Fruit fly (Drosophila melanogaster): ENCODE measurements around the gene sturkopf.

sturkopf gene

dm6 chr3L:1307005-1307632 lies 6.1 kb downstream of the sturkopf start, which contains the start of the genes Ctr9 and Nt5a (continued):
- TF ChIP-seq CG30020 (tag; optimal IDR thresholded peaks at IDR 0.05) (peak; percentile 74), CG17328 (GFP tag; IDR thresholded peaks at IDR 0.05) (0 out of 2 replicates have a peak, but pooled peaks have one; percentile 6), CG1647 (GFP tag; optimal IDR thresholded peaks at IDR 0.05) (peak; percentile 50), btn (GFP tag; optimal IDR thresholded peaks at IDR 0.05) (no peak), Atf3 (GFP tag; optimal IDR thresholded peaks at IDR 0.05) (peak; percentile 41), pnt (GFP tag; optimal IDR thresholded peaks at IDR 0.05) (no peak), CG4404 (GFP tag; IDR thresholded peaks at IDR 0.05) (no peak), Asciz (GFP tag; optimal IDR thresholded peaks at IDR 0.05) (no peak), zfh1 (GFP tag; IDR thresholded peaks at IDR 0.05) (0 out of 3 replicates have a peak, but pooled peaks have one; percentile 36), Ada2b (GFP tag; IDR thresholded peaks at IDR 0.05) (0 out of 2 replicates have a peak, but pooled peaks have one; percentile 25), sna (GFP tag; IDR thresholded peaks at IDR 0.05; ENCODE audit: partially characterized antibody) (peak; percentile 64; the same call in 1 of the 2 replicates), C15 (GFP tag; IDR thresholded peaks at IDR 0.05) (0 out of 3 replicates have a peak, but pooled peaks have one; percentile 27), Taf1 (GFP tag; IDR thresholded peaks at IDR 0.05) (no peak), gsb (GFP tag; IDR thresholded peaks at IDR 0.05) (no peak), h (optimal IDR thresholded peaks at IDR 0.05) (no peak), tgo (GFP tag; IDR thresholded peaks at IDR 0.05) (no peak), Awh (GFP tag; IDR thresholded peaks at IDR 0.05) (no peak), HLH54F (GFP tag; optimal IDR thresholded peaks at IDR 0.05) (peak; percentile 65), CHES-1-like (GFP tag; optimal IDR thresholded peaks at IDR 0.05) (peak; percentile 56), CG7987 (GFP tag; optimal IDR thresholded peaks at IDR 0.05) (peak; percentile 42), CG32772 (GFP tag; IDR thresholded peaks at IDR 0.05) (no peak), Doc2 (GFP tag; IDR thresholded peaks at IDR 0.05) (no peak), slbo (GFP tag; IDR thresholded peaks at IDR 0.05) (peak; percentile 80), CG15514 (GFP tag; optimal IDR thresholded peaks at IDR 0.05) (peak; percentile 94), en (GFP tag; optimal IDR thresholded peaks at IDR 0.05) (peak; percentile 14), br (optimal IDR thresholded peaks at IDR 0.05) (no peak), YL-1 (GFP tag; optimal IDR thresholded peaks at IDR 0.05) (peak; percentile 91), Hsf (GFP tag; optimal IDR thresholded peaks at IDR 0.05) (peak; percentile 42), B-H1 (GFP tag; IDR thresholded peaks at IDR 0.05) (no peak), Poxn (GFP tag; IDR thresholded peaks at IDR 0.05) (no peak), Dfd (GFP tag; optimal IDR thresholded peaks at IDR 0.05) (no peak), caup (GFP tag; optimal IDR thresholded peaks at IDR 0.05; ENCODE audit: severe bottlenecking) (peak; percentile 63), dimm (GFP tag; IDR thresholded peaks at IDR 0.05) (no peak), Gug (GFP tag; IDR thresholded peaks at IDR 0.05) (peak; percentile 41; the same call in 1 of the 4 replicates), Hr3 (GFP tag; optimal IDR thresholded peaks at IDR 0.05) (peak; percentile 26), Dll (GFP tag; IDR thresholded peaks at IDR 0.05; ENCODE audit: partially characterized antibody) (peak; percentile 75; the same call in 3 of the 4 replicates), CG15601 (tag; optimal IDR thresholded peaks at IDR 0.05) (peak; percentile 62), pfk (GFP tag; optimal IDR thresholded peaks at IDR 0.05) (no peak), ftz-f1 (GFP tag; optimal IDR thresholded peaks at IDR 0.05) (peak; percentile 33), seq (GFP tag; IDR thresholded peaks at IDR 0.05) (no peak; the same call in 1 of the 2 replicates), hbn (GFP tag; IDR thresholded peaks at IDR 0.05; ENCODE audit: partially characterized antibody) (peak; percentile 56), Dek (tag; optimal IDR thresholded peaks at IDR 0.05) (no peak), Jarid2 (GFP tag; optimal IDR thresholded peaks at IDR 0.05) (no peak), emc (GFP tag; optimal IDR thresholded peaks at IDR 0.05) (peak; percentile 6), H15 (GFP tag; IDR thresholded peaks at IDR 0.05) (no peak), CG17568 (GFP tag; optimal IDR thresholded peaks at IDR 0.05) (no peak), Drgx (GFP tag; IDR thresholded peaks at IDR 0.05) (no peak), B-H2 (GFP tag; optimal IDR thresholded peaks at IDR 0.05) (peak; percentile 87), vvl (GFP tag; IDR thresholded peaks at IDR 0.05) (peak; percentile 78), sima (GFP tag; optimal IDR thresholded peaks at IDR 0.05) (no peak), crp (GFP tag; optimal IDR thresholded peaks at IDR 0.05) (peak in 1 of 2 experiments; percentile 79)

Data from whole organism, embryonic.